Fruit fly (Drosophila melanogaster) whole organism, embryonic: Measurements from ENCODE around the gene prtp.

Experiments
- CG10462 ChIP-seq: fragments of 200-800 bp; sonication (Bioruptor generic); optimal IDR thresholded peaks from 2 replicates; lab custom pipeline; 2016; ENCODE audit warnings: missing biosample characterization, missing genetic modification characterization
- CG11696 ChIP-seq: fragments of 200-800 bp; sonication (Bioruptor generic); IDR thresholded peaks from 2 replicates; pipeline ENCODE4 v1.3.6; 2022; ENCODE audit warnings: missing biosample characterization, missing genetic modification characterization
- CG16779 ChIP-seq: fragments of 200-800 bp; sonication (Bioruptor generic); IDR thresholded peaks from 2 replicates; pipeline ENCODE4 v1.3.6; 2022; ENCODE audit warnings: missing biosample characterization, missing genetic modification characterization
- CG17385 ChIP-seq: fragments of 200-800 bp; sonication (Bioruptor generic); optimal IDR thresholded peaks from 3 replicates; lab custom pipeline; 2018; ENCODE audit warnings: missing biosample characterization, mild to moderate bottlenecking, missing genetic modification characterization
- CG1792 ChIP-seq: fragments of 200-800 bp; sonication (Bioruptor generic); optimal IDR thresholded peaks from 2 replicates; lab custom pipeline; 2016; ENCODE audit warnings: missing biosample characterization, missing genetic modification characterization
- CG18011 ChIP-seq: fragments of 200-800 bp; sonication (Bioruptor generic); optimal IDR thresholded peaks from 2 replicates; lab custom pipeline; 2017; ENCODE audit warnings: missing biosample characterization, missing genetic modification characterization, mild to moderate bottlenecking, moderate library complexity, missing genotype
- CG2199 ChIP-seq: fragments of 200-800 bp; sonication (Bioruptor generic); IDR thresholded peaks from 3 replicates; pipeline ENCODE4 v1.3.6; 2022; ENCODE audit warnings: missing biosample characterization, missing genetic modification characterization
- CG31441 ChIP-seq: fragments of 200-800 bp; sonication (Bioruptor generic); IDR thresholded peaks from 2 replicates; pipeline ENCODE4 v1.3.6; 2022; ENCODE audit warnings: missing biosample characterization, missing genetic modification characterization
- CG6683 ChIP-seq: fragments of 200-800 bp; sonication (Bioruptor generic); optimal IDR thresholded peaks from 2 replicates; lab custom pipeline; 2017; ENCODE audit warnings: missing biosample characterization, mild to moderate bottlenecking, missing genetic modification characterization, missing genetic modification reagents
- CG6765 ChIP-seq: fragments of 200-800 bp; sonication (Bioruptor generic); optimal IDR thresholded peaks from 3 replicates; lab custom pipeline; 2017; ENCODE audit warnings: missing biosample characterization, mild to moderate bottlenecking, missing genetic modification characterization
- CG6791 ChIP-seq: fragments of 200-800 bp; sonication (Bioruptor generic); IDR thresholded peaks from 3 replicates; pipeline ENCODE4 v1.3.6; 2022; ENCODE audit warnings: missing biosample characterization, missing genetic modification characterization; ENCODE audit not compliant: partially characterized antibody
- CG7556 ChIP-seq: fragments of 200-800 bp; sonication (Bioruptor generic); optimal IDR thresholded peaks from 2 replicates; lab custom pipeline; 2017; ENCODE audit warnings: missing biosample characterization, mild to moderate bottlenecking, missing genetic modification characterization
- CG7786 ChIP-seq: fragments of 200-800 bp; sonication (Bioruptor generic); optimal IDR thresholded peaks from 2 replicates; lab custom pipeline; 2016; ENCODE audit warnings: missing biosample characterization, missing genetic modification characterization
- CG9932 ChIP-seq: fragments of 200-800 bp; sonication (Bioruptor generic); IDR thresholded peaks from 2 replicates; pipeline ENCODE4 v1.3.6; 2022; ENCODE audit warnings: missing biosample characterization, missing genetic modification characterization
- CTCF ChIP-seq: fragments of 200-800 bp; sonication (Bioruptor generic); optimal IDR thresholded peaks from 2 replicates; lab custom pipeline; 2017; ENCODE audit warnings: missing biosample characterization, mild to moderate bottlenecking, missing genetic modification characterization, moderate library complexity
- Dfd ChIP-seq, 2 experiments: fragments of >200 bp; optimal IDR thresholded peaks; 2 replicates each; lab custom pipeline; 2017; ENCODE audit warnings: missing biosample characterization in 2 of 2, missing genetic modification characterization in 2 of 2
- Fer2 ChIP-seq: fragments of 200-800 bp; sonication (Bioruptor generic); optimal IDR thresholded peaks from 2 replicates; lab custom pipeline; 2018; ENCODE audit warnings: missing biosample characterization, mild to moderate bottlenecking, missing genetic modification characterization, moderate library complexity
- GATAe ChIP-seq: fragments of 200-800 bp; sonication (Bioruptor generic); conservative IDR thresholded peaks from 2 replicates; pipeline ENCODE4 v1.3.6; 2022; ENCODE audit warnings: missing biosample characterization, missing genetic modification characterization
- Hr3 ChIP-seq: fragments of 200-800 bp; sonication (Bioruptor generic); optimal IDR thresholded peaks from 3 replicates; lab custom pipeline; 2016; ENCODE audit warnings: missing biosample characterization, missing genetic modification characterization
- MTF-1 ChIP-seq: fragments of 200-800 bp; sonication (Bioruptor generic); optimal IDR thresholded peaks from 2 replicates; lab custom pipeline; 2018; ENCODE audit warnings: missing biosample characterization, mild to moderate bottlenecking, missing genetic modification characterization, borderline replicate concordance
- Nf-YA ChIP-seq: fragments of 200-800 bp; sonication (Bioruptor generic); IDR thresholded peaks from 2 replicates; pipeline ENCODE4 v1.3.6; 2022; ENCODE audit warnings: missing biosample characterization, missing genetic modification characterization
- Nf-YB ChIP-seq: fragments of 200-800 bp; sonication (Bioruptor generic); optimal IDR thresholded peaks from 3 replicates; lab custom pipeline; 2019; ENCODE audit warnings: missing biosample characterization, mild to moderate bottlenecking, missing genetic modification characterization, moderate library complexity
- Pdp1 ChIP-seq, 2 experiments: fragments of 200-800 bp; sonication (Bioruptor generic); optimal IDR thresholded peaks; 3 replicates each; lab custom pipeline; 2016; ENCODE audit warnings: missing biosample characterization in 2 of 2, missing genetic modification characterization in 2 of 2, mild to moderate bottlenecking in 1 of 2, moderate library complexity in 1 of 2
- Poxn ChIP-seq: fragments of 200-800 bp; sonication (Bioruptor generic); IDR thresholded peaks from 2 replicates; pipeline ENCODE4 v1.3.6; 2022; ENCODE audit warnings: missing biosample characterization, missing genetic modification characterization
- Scr ChIP-seq: fragments of 200-800 bp; sonication (Bioruptor generic); IDR thresholded peaks from 2 replicates; pipeline ENCODE4 v1.3.6; 2022; ENCODE audit warnings: missing biosample characterization, missing genetic modification characterization; ENCODE audit not compliant: partially characterized antibody
- ac ChIP-seq: fragments of 200-800 bp; sonication (Bioruptor generic); optimal IDR thresholded peaks from 3 replicates; lab custom pipeline; 2017; ENCODE audit warnings: missing biosample characterization, mild to moderate bottlenecking, missing genetic modification characterization
- aop ChIP-seq: fragments of 200-800 bp; sonication (Bioruptor generic); IDR thresholded peaks from 2 replicates; pipeline ENCODE4 v1.3.6; 2022; ENCODE audit warnings: missing biosample characterization, missing genetic modification characterization
- ara ChIP-seq: fragments of 200-800 bp; sonication (Bioruptor generic); IDR thresholded peaks from 2 replicates; pipeline ENCODE4 v1.3.6; 2022; ENCODE audit warnings: missing biosample characterization, missing genetic modification characterization
- bcd ChIP-seq: fragments of 200-800 bp; sonication (Bioruptor generic); optimal IDR thresholded peaks from 2 replicates; lab custom pipeline; 2017; ENCODE audit warnings: missing biosample characterization, mild to moderate bottlenecking, missing genetic modification characterization
- chm ChIP-seq: fragments of 200-800 bp; sonication (Bioruptor generic); IDR thresholded peaks from 2 replicates; pipeline ENCODE4 v1.3.6; 2022; ENCODE audit warnings: missing biosample characterization, missing genetic modification characterization
- dan ChIP-seq: fragments of 200-800 bp; sonication (Bioruptor generic); IDR thresholded peaks from 2 replicates; pipeline ENCODE4 v1.3.6; 2022; ENCODE audit warnings: missing biosample characterization, missing genetic modification characterization
- dysf ChIP-seq: fragments of 200-800 bp; sonication (Bioruptor generic); IDR thresholded peaks from 3 replicates; pipeline ENCODE4 v1.3.6; 2022; ENCODE audit warnings: missing biosample characterization, missing genetic modification characterization
- fd96Cb ChIP-seq: fragments of 200-800 bp; sonication (Bioruptor generic); optimal IDR thresholded peaks from 2 replicates; lab custom pipeline; 2018; ENCODE audit warnings: missing biosample characterization, mild to moderate bottlenecking, missing genetic modification characterization, moderate library complexity
- grn ChIP-seq: fragments of 200-800 bp; sonication (Bioruptor generic); optimal IDR thresholded peaks from 3 replicates; lab custom pipeline; 2017; ENCODE audit warnings: missing biosample characterization, missing genetic modification characterization
- gsb ChIP-seq: fragments of 200-800 bp; sonication (Bioruptor generic); IDR thresholded peaks from 2 replicates; pipeline ENCODE4 v1.3.6; 2022; ENCODE audit warnings: missing biosample characterization, missing genetic modification characterization
- ham ChIP-seq: fragments of 200-800 bp; sonication (Bioruptor generic); IDR thresholded peaks from 2 replicates; pipeline ENCODE4 v1.3.6; 2022; ENCODE audit warnings: missing biosample characterization, missing genetic modification characterization
- hth ChIP-seq: fragments of >200 bp; optimal IDR thresholded peaks from 2 replicates; lab custom pipeline; 2017; ENCODE audit warnings: inconsistent platforms
- kay ChIP-seq: fragments of 200-800 bp; sonication (Bioruptor generic); optimal IDR thresholded peaks from 2 replicates; lab custom pipeline; 2016; ENCODE audit warnings: missing biosample characterization, missing genetic modification characterization
- ken ChIP-seq: fragments of 200-800 bp; sonication (Bioruptor generic); IDR thresholded peaks from 3 replicates; pipeline ENCODE4 v1.3.6; 2022; ENCODE audit warnings: missing biosample characterization, missing genetic modification characterization
- kni ChIP-seq: fragments of 200-800 bp; sonication (Bioruptor generic); optimal IDR thresholded peaks from 3 replicates; lab custom pipeline; 2017; ENCODE audit warnings: mild to moderate bottlenecking, missing biosample characterization, missing genetic modification reagents, missing genetic modification characterization
- mam ChIP-seq: fragments of 200-800 bp; sonication (Bioruptor generic); optimal IDR thresholded peaks from 3 replicates; lab custom pipeline; 2016; ENCODE audit warnings: missing biosample characterization, missing genetic modification characterization
- nau ChIP-seq: fragments of 200-800 bp; sonication (Bioruptor generic); optimal IDR thresholded peaks from 3 replicates; lab custom pipeline; 2017; ENCODE audit warnings: missing biosample characterization, mild to moderate bottlenecking, missing genetic modification characterization, missing genetic modification reagents
- nerfin-2 ChIP-seq: fragments of 200-800 bp; sonication (Bioruptor generic); IDR thresholded peaks from 2 replicates; pipeline ENCODE4 v1.3.6; 2022; ENCODE audit warnings: missing biosample characterization, missing genetic modification characterization; ENCODE audit not compliant: partially characterized antibody
- onecut ChIP-seq: fragments of 200-800 bp; sonication (Bioruptor generic); IDR thresholded peaks from 2 replicates; pipeline ENCODE4 v1.3.6; 2022; ENCODE audit warnings: missing biosample characterization, missing genetic modification characterization
- peb ChIP-seq: fragments of 200-800 bp; sonication (Bioruptor generic); IDR thresholded peaks from 2 replicates; pipeline ENCODE4 v1.3.6; 2022; ENCODE audit warnings: missing biosample characterization, missing genetic modification characterization
- pho ChIP-seq: fragments of 200-800 bp; sonication (Bioruptor generic); optimal IDR thresholded peaks from 2 replicates; lab custom pipeline; 2016; ENCODE audit warnings: missing biosample characterization, missing genetic modification characterization
- pum ChIP-seq: fragments of 200-800 bp; sonication (Bioruptor generic); optimal IDR thresholded peaks from 2 replicates; lab custom pipeline; 2016; ENCODE audit warnings: missing biosample characterization, missing genetic modification characterization
- row ChIP-seq: fragments of 200-800 bp; sonication (Bioruptor generic); IDR thresholded peaks from 3 replicates; pipeline ENCODE4 v1.3.6; 2022; ENCODE audit warnings: missing biosample characterization, missing genetic modification characterization
- seq ChIP-seq: fragments of 200-800 bp; sonication (Bioruptor generic); IDR thresholded peaks from 2 replicates; pipeline ENCODE4 v1.3.6; 2022; ENCODE audit warnings: missing biosample characterization, missing genetic modification characterization
- z ChIP-seq: fragments of 200-800 bp; sonication (Bioruptor generic); IDR thresholded peaks from 3 replicates; pipeline ENCODE4 v1.3.6; 2022; ENCODE audit warnings: missing biosample characterization, missing genetic modification characterization
- zfh1 ChIP-seq: fragments of 200-800 bp; sonication (Bioruptor generic); IDR thresholded peaks from 3 replicates; pipeline ENCODE4 v1.3.6; 2022; ENCODE audit warnings: missing biosample characterization, missing genetic modification characterization

prtp gene

dm6 chrX:11694959-11695882, 21.3 kb upstream of the prtp start, which contains the start of gene PhKgamma (continued):
- TF ChIP-seq CG10462, result no peak
- TF ChIP-seq CG31441, result no peak; the same call in 1 of the 2 replicates
- TF ChIP-seq CG6765 (GFP tag; lab: Kevin White, UChicago), result no peak
- TF ChIP-seq nerfin-2 (GFP tag; lab: Robert Waterston, UW), result peak; percentile 81
- no peak for TF ChIP-seq aop (GFP tag; lab: Robert Waterston, UW)
- TF ChIP-seq peb, result no peak
- no peak for TF ChIP-seq ken
- TF ChIP-seq ara, result no peak
- no peak for TF ChIP-seq seq (GFP tag; lab: Robert Waterston, UW)
- TF ChIP-seq z, result no peak
- no peak; the same call in 2 of the 3 replicates for TF ChIP-seq dysf (GFP tag; lab: Robert Waterston, UW)
- no peak for TF ChIP-seq CG2199
- TF ChIP-seq CG9932 (GFP tag; lab: Robert Waterston, UW), result no peak; the same call in 1 of the 2 replicates
- no peak for TF ChIP-seq Hr3 (GFP tag; lab: Kevin White, UChicago)
- TF ChIP-seq bcd (GFP tag; lab: Kevin White, UChicago), result no peak
- TF ChIP-seq Pdp1 (GFP tag; optimal IDR thresholded peaks at IDR 0.05; lab: Kevin White, UChicago), result peak in 1 of 2 experiments; percentile 84
- peak; percentile 74 for TF ChIP-seq CG17385 (GFP tag; lab: Kevin White, UChicago)
- TF ChIP-seq ac (GFP tag; lab: Kevin White, UChicago), result no peak
- peak; percentile 10 for TF ChIP-seq Nf-YB
- TF ChIP-seq pum (GFP tag; lab: Kevin White, UChicago), result no peak
- peak; percentile 80 for TF ChIP-seq CTCF (GFP tag; lab: Kevin White, UChicago)
- no peak for TF ChIP-seq MTF-1 (GFP tag; lab: Kevin White, UChicago)
- no peak for TF ChIP-seq CG16779 (GFP tag; lab: Robert Waterston, UW)
- no peak for TF ChIP-seq CG18011 (GFP tag; lab: Kevin White, UChicago)
- peak; percentile 56 for TF ChIP-seq pho (GFP tag; lab: Kevin White, UChicago)
- TF ChIP-seq GATAe (GFP tag; lab: Robert Waterston, UW), result no peak
- peak; percentile 38; the same call in 1 of the 3 replicates for TF ChIP-seq row (GFP tag; lab: Robert Waterston, UW)
- peak; percentile 3 for TF ChIP-seq grn (GFP tag; lab: Kevin White, UChicago)
- TF ChIP-seq Poxn (GFP tag; lab: Robert Waterston, UW), result no peak
- peak; percentile 89 for TF ChIP-seq Scr (GFP tag; lab: Robert Waterston, UW)
- no peak for TF ChIP-seq gsb (GFP tag; lab: Robert Waterston, UW)
- TF ChIP-seq Dfd (GFP tag; optimal IDR thresholded peaks at IDR 0.05; lab: Kevin White, UChicago), result no peak
- no peak for TF ChIP-seq hth (lab: Kevin White, UChicago)
- TF ChIP-seq mam (GFP tag; lab: Kevin White, UChicago), result peak; percentile 43
- no peak for TF ChIP-seq ham
- TF ChIP-seq Fer2 (tag; lab: Kevin White, UChicago), result no peak
- TF ChIP-seq kay, result no peak
- no peak for TF ChIP-seq CG1792 (GFP tag; lab: Kevin White, UChicago)
- TF ChIP-seq CG6791 (GFP tag; lab: Robert Waterston, UW), result peak; percentile 96
- no peak for TF ChIP-seq CG11696 (GFP tag; lab: Robert Waterston, UW)
- TF ChIP-seq CG7786 (GFP tag; lab: Kevin White, UChicago), result no peak
- 0 out of 3 replicates have a peak, but pooled peaks have one; percentile 15 for TF ChIP-seq zfh1 (GFP tag; lab: Robert Waterston, UW)
- no peak for TF ChIP-seq CG6683 (GFP tag; lab: Kevin White, UChicago)
- TF ChIP-seq CG7556 (GFP tag; lab: Kevin White, UChicago), result peak; percentile 9
- TF ChIP-seq dan (GFP tag; lab: Robert Waterston, UW), result no peak
- no peak for TF ChIP-seq fd96Cb (tag; lab: Kevin White, UChicago)
- TF ChIP-seq nau (GFP tag; lab: Kevin White, UChicago), result no peak
- peak; percentile 77 for TF ChIP-seq kni
- no peak; the same call in 1 of the 2 replicates for TF ChIP-seq onecut (GFP tag; lab: Robert Waterston, UW)
- no peak for TF ChIP-seq Nf-YA (GFP tag; lab: Robert Waterston, UW)
- TF ChIP-seq chm (GFP tag; lab: Robert Waterston, UW), result no peak
